Fruit fly (Drosophila melanogaster): ENCODE measurements around the gene qm.

qm gene

dm6 chr3L:7381359-7381976, 33.4 kb downstream of the qm start, which contains the start of the genes SMSr and smid:
SMSr (minus strand) TSS chr3L:7381474.
smid (plus strand) TSS chr3L:7381614.
- no peak for TF ChIP-seq CG8478 (optimal IDR thresholded peaks at IDR 0.05)
- TF ChIP-seq CTCF (optimal IDR thresholded peaks at IDR 0.05) = no peak

DNA sequence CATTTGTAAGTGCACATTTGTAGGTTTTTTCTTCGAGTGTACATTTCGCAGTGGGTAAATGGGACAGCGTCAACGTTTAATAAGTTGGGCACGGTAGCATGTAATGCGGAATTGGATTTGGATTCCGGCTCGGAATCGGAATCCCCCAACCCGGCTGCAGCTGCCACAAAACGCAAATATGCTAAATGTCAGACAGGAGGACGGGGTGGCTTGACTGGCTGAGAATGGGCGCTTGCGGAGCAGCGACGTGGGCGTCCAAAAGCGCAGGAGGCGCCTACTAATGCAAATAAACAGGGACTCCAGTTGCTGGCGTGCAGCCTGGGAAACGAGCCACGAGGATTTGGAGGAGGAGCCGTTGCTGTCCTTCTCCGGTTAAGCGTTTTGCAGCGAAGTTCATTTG, 39.7 kb downstream of the qm start, which contains the start of gene CG8564:
Gene CG8564, minus strand, starts transcription at position 101 of the 400 bp plus-strand sequence.
- TF ChIP-seq CTCF (optimal IDR thresholded peaks at IDR 0.05) (no peak), CG8478 (optimal IDR thresholded peaks at IDR 0.05) (no peak)

- TF ChIP-seq CG8478 (optimal IDR thresholded peaks at IDR 0.05) (no peak), CTCF (optimal IDR thresholded peaks at IDR 0.05) (no peak)
Measured at dm6 chr3L:7390004-7390403, 41.9 kb downstream of the qm start.

- TF ChIP-seq CG8478 (optimal IDR thresholded peaks at IDR 0.05) (no peak), CTCF (optimal IDR thresholded peaks at IDR 0.05) (no peak)
Measured at dm6 chr3L:7390442-7390841, 42.3 kb downstream of the qm start, which contains the start of gene CG8563. CG8563 (plus strand) TSS chr3L:7390742.

dm6 chr3L:7396055-7396454, 47.9 kb downstream of the qm start, which contains the start of gene CG32379:
CG32379 (plus strand) TSS chr3L:7396355.
- TF ChIP-seq CG8478 (optimal IDR thresholded peaks at IDR 0.05) = no peak

DNA sequence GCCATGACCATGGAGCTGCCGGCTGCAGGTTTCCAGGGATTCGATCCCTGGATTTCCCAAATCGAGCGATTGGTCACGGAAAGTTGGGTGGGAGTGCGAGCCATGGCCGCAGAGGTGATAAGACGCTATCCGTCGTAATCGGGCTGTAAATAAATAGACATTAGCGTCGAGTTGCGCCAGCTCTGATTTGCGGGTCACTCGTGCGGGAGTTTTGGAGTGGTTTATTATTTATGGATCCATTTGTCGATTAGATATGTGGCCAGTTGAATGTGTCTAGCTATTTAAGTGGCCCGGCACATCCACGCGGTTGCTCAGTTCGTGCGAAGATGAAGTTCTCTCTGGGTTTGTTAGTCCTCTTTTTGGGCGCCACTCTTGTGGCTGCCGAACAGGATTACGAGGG, 49.9 kb downstream of the qm start, which contains the start of gene CG8562:
Gene CG8562, plus strand, starts transcription at position 307 of the 400 bp plus-strand sequence.
- no peak for TF ChIP-seq CG8478 (optimal IDR thresholded peaks at IDR 0.05)
- TF ChIP-seq CTCF (optimal IDR thresholded peaks at IDR 0.05) = no peak

DNA sequence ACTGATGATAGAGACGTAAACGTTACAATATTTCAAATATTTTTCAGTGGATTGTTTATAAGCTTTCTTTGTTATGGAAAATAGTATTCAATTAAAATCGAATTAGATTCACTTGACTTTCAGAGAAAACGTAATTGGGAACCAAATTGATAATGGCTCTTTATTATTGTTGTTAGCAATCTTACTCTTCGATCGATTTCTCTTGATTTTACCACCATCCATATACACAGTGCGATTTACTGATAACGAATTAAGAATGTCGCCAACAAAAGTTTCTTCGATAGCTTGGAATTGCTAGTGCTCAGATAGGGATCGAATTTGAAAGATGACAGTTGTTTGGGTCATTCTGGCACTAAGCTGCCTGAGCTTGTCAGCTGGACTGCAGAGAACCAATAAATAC, 51.7 kb downstream of the qm start, which contains the start of gene CG18417:
Gene CG18417, plus strand, starts transcription at position 301 of the 400 bp plus-strand sequence.
- TF ChIP-seq CTCF (optimal IDR thresholded peaks at IDR 0.05) (no peak), CG8478 (optimal IDR thresholded peaks at IDR 0.05) (no peak)

dm6 chr3L:7401972-7402371, 53.9 kb downstream of the qm start:
- TF ChIP-seq CG8478 (optimal IDR thresholded peaks at IDR 0.05) = no peak
- no peak for TF ChIP-seq CTCF (optimal IDR thresholded peaks at IDR 0.05)

Measured in S2 (cell line).